Worm (Caenorhabditis elegans): Measurements from ENCODE around the gene grd-7.

grd-7 gene

DNA sequence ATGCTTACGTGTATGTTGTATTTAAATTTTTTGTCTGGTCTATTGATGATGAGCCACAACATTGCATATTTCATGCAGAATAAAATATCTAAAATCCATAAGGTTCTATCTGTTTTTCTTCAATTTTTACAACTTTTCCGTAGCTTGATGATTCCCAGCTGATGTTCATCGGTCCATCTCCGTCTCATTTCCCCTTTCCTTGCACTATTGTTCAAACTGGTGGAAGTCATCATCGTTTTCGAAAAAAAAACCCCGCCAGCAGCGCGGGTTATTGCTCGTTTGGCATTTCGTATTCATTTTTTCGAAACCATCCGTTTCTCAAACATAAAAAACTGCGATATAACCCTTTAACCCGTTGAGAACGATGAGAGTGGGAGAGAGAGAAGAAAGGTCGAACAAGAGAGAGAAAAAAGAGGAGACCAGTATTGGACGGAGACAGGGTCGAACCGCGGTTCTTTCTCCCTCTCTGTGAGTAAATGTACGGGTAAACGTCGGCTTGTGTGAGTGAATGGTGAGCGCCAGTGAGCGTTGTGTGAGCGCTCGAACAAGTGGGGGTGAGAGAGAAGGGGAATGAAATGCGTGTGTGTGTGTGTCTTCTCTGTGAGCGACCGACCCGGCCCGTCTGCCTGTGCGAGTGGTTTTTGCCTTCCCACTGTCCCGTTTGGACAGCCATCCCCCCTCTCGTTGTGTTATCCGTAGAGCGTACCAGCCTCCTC, 4.5 kb downstream of the grd-7 start (continued):
- TF ChIP-seq Y55F3AM.14 (GFP tag; optimal IDR thresholded peaks at IDR 0.05) (peak; percentile 88), sem-4 (tag; optimal IDR thresholded peaks at IDR 0.05) (peak; percentile 72), snpc-4 (tag; optimal IDR thresholded peaks at IDR 0.05) (peak; percentile 75)

DNA sequence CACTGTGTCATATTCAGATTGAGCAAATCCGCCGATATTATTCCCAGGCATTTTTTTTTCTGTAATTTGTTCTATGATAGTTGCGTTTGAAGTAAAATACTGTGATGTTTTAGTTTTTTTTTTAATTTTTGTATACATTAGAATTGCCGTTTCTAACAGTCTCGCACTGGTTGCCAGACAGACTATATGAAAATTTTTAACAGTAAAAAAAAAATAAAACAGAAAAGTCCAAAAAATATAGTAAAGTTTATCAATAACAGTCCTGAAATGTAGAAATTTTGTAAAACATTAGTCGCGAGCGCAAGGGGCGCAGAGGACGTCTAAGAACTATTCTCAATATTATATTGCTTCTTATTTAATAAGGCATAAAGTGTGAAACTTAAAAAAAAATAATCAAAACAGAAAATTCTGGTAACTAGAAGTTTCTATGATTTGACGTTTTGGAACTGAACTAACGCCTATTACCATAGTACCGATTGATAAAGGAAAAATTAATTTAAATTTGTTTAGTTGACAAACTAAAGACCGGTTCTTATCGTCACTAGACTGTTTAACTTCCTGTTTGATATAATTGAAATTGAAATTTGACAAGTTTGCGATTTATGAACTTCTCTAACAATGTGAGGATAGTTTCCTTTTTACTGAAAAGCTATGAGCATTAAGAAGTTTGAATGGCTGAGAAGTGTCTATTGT, 8.8 kb downstream of the grd-7 start, which contains the start of gene lact-1:
Gene lact-1 (minus strand): TSS at position 51 of the 693 bp plus-strand sequence.
- no peak for TF ChIP-seq dmd-4 (tag; optimal IDR thresholded peaks at IDR 0.05)
- peak; percentile 0 for TF ChIP-seq fos-1 (tag; optimal IDR thresholded peaks at IDR 0.05)
- TF ChIP-seq sem-4 (tag; optimal IDR thresholded peaks at IDR 0.05), result no peak

DNA sequence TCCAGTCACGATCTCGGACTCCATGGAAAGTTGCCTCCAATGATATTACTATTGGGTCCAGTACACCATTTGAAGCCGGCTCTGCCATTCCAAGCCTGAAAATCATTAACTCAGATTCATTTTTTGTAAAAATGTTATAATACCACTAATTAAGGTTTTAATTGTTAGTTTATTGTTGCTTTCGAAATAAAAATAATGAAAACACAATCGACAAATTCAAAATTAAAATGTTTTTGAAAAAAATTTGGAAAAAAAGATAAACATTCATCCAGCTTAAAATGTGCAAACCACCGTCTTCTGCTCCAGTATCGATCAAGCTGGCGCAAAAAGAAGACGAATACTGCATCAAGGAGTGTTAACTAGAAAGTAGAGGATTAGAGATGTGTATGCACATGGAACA, 12.4 kb downstream of the grd-7 start, which contains the start of gene F46H5.5:
Gene F46H5.5 (minus strand): TSS at position 101 of the 400 bp plus-strand sequence.
- no peak for TF ChIP-seq lsy-2 (tag; optimal IDR thresholded peaks at IDR 0.05)
- no peak for TF ChIP-seq gmeb-1 (tag; optimal IDR thresholded peaks at IDR 0.05)
- TF ChIP-seq nhr-11 (tag; optimal IDR thresholded peaks at IDR 0.05), result no peak
- peak; percentile 64 for TF ChIP-seq unc-55 (GFP tag; optimal IDR thresholded peaks at IDR 0.05)
- no peak for TF ChIP-seq nhr-77 (tag; optimal IDR thresholded peaks at IDR 0.05)
- TF ChIP-seq nhr-25 (tag; optimal IDR thresholded peaks at IDR 0.05), result no peak
- TF ChIP-seq mab-5 (tag; optimal IDR thresholded peaks at IDR 0.05), result no peak
- TF ChIP-seq nhr-237 (tag; optimal IDR thresholded peaks at IDR 0.05), result no peak
- no peak for TF ChIP-seq F13H6.1 (tag; optimal IDR thresholded peaks at IDR 0.05)

DNA sequence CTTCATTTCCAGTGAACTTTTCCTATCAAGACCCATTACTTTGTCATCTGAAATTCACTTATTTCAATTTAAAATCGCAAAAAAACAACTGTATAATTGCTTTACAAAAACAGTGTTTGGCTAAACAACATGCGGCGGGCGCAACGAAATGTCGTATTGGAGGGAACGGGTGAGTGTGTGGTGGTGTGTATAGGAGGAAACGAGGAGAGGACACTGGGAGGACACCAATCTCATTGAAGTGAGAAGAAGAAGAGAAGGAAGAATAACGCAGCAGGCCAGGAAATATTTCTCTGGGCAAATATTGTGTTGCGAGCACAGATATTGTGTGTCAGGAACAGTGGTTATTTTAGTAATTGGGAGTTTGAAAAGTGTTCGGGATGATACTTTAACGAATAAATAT, 14.7 kb downstream of the grd-7 start, which contains the start of gene F46H5.4:
Gene F46H5.4 (minus strand): TSS at position 53 of the 400 bp plus-strand sequence.
- no peak for TF ChIP-seq ceh-16 (tag; optimal IDR thresholded peaks at IDR 0.05)
- TF ChIP-seq egl-27 (tag; optimal IDR thresholded peaks at IDR 0.05), result no peak
- no peak for TF ChIP-seq peb-1 (tag; optimal IDR thresholded peaks at IDR 0.05)
- no peak for TF ChIP-seq unc-39 (tag; optimal IDR thresholded peaks at IDR 0.05)
- TF ChIP-seq F13H6.1 (tag; optimal IDR thresholded peaks at IDR 0.05), result no peak
- no peak for TF ChIP-seq nhr-12 (tag; optimal IDR thresholded peaks at IDR 0.05)
- no peak for TF ChIP-seq nhr-6 (tag; optimal IDR thresholded peaks at IDR 0.05)
- no peak for TF ChIP-seq blmp-1 (tag; optimal IDR thresholded peaks at IDR 0.05; ENCODE audit: insufficient read depth)
- no peak for TF ChIP-seq ceh-82 (tag; optimal IDR thresholded peaks at IDR 0.05)
- TF ChIP-seq unc-55 (GFP tag; optimal IDR thresholded peaks at IDR 0.05), result peak; percentile 32
- TF ChIP-seq elt-3 (tag; optimal IDR thresholded peaks at IDR 0.05), result no peak
- TF ChIP-seq nhr-129 (tag; optimal IDR thresholded peaks at IDR 0.05), result peak; percentile 47
- no peak for TF ChIP-seq unc-62 (GFP tag; optimal IDR thresholded peaks at IDR 0.05)

DNA sequence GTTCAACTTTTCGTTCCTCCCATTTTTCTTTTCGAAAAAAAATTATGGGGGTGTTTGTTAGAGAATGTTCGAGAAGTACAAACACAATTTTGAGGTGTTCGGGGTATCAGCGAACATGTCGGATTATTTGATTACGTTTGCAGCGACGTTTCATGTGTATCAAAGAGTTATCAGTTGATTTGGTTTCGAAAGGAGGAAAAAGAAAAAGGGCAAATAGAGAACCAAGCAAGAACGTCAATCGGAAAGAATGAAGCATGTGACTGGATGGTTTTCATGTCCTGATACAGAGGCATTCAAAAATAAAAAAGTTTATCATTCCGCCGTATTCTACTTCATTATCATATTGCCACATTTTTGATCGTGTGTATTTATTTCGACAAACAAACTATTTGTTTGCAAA, 24.5 kb downstream of the grd-7 start:
- no peak for TF ChIP-seq lsy-2 (tag; optimal IDR thresholded peaks at IDR 0.05)
- TF ChIP-seq aly-2 (tag; optimal IDR thresholded peaks at IDR 0.05), result no peak
- TF ChIP-seq elt-3 (tag; optimal IDR thresholded peaks at IDR 0.05), result no peak
- TF ChIP-seq zag-1 (tag; optimal IDR thresholded peaks at IDR 0.05), result no peak
- TF ChIP-seq unc-39 (tag; optimal IDR thresholded peaks at IDR 0.05), result no peak
- no peak for TF ChIP-seq mab-5 (tag; optimal IDR thresholded peaks at IDR 0.05)
- TF ChIP-seq nhr-10 (tag; optimal IDR thresholded peaks at IDR 0.05), result no peak
- TF ChIP-seq lin-13 (GFP tag; optimal IDR thresholded peaks at IDR 0.05), result no peak
- peak; percentile 60 for TF ChIP-seq F13H6.1 (tag; optimal IDR thresholded peaks at IDR 0.05)
- no peak for TF ChIP-seq nhr-23 (tag; optimal IDR thresholded peaks at IDR 0.05)
- TF ChIP-seq nhr-12 (tag; optimal IDR thresholded peaks at IDR 0.05), result no peak
- no peak for TF ChIP-seq sem-4 (tag; optimal IDR thresholded peaks at IDR 0.05)
- no peak for TF ChIP-seq unc-62 (GFP tag; optimal IDR thresholded peaks at IDR 0.05)
- TF ChIP-seq egl-27 (tag; optimal IDR thresholded peaks at IDR 0.05), result no peak
- TF ChIP-seq ztf-4 (tag; optimal IDR thresholded peaks at IDR 0.05), result no peak
- TF ChIP-seq nhr-237 (tag; optimal IDR thresholded peaks at IDR 0.05), result no peak
- no peak for TF ChIP-seq peb-1 (tag; optimal IDR thresholded peaks at IDR 0.05)
- no peak for TF ChIP-seq skn-1 (tag; optimal IDR thresholded peaks at IDR 0.05)
- TF ChIP-seq Y55F3AM.14 (GFP tag; optimal IDR thresholded peaks at IDR 0.05), result no peak
- no peak for TF ChIP-seq mbf-1 (tag; optimal IDR thresholded peaks at IDR 0.05)
- no peak for TF ChIP-seq dmd-4 (tag; optimal IDR thresholded peaks at IDR 0.05)
- no peak for TF ChIP-seq lin-39 (tag; optimal IDR thresholded peaks at IDR 0.05)
- TF ChIP-seq C34F6.9 (tag; optimal IDR thresholded peaks at IDR 0.05), result no peak
- peak; percentile 66 for TF ChIP-seq sma-9 (GFP tag; optimal IDR thresholded peaks at IDR 0.05)
- no peak for TF ChIP-seq sma-9 (tag; optimal IDR thresholded peaks at IDR 0.05)
- TF ChIP-seq ceh-82 (tag; optimal IDR thresholded peaks at IDR 0.05), result no peak
- TF ChIP-seq crh-2 (tag; optimal IDR thresholded peaks at IDR 0.05), result peak; percentile 71
- TF ChIP-seq elt-1 (tag; optimal IDR thresholded peaks at IDR 0.05), result no peak
- TF ChIP-seq fos-1 (tag; optimal IDR thresholded peaks at IDR 0.05), result peak; percentile 61
- no peak for TF ChIP-seq ztf-11 (tag; optimal IDR thresholded peaks at IDR 0.05)
- TF ChIP-seq ztf-1 (GFP tag; conservative IDR thresholded peaks at IDR 0.05), result no peak
- no peak for TF ChIP-seq R02D3.7 (tag; optimal IDR thresholded peaks at IDR 0.05)
- TF ChIP-seq lin-11 (tag; optimal IDR thresholded peaks at IDR 0.05), result no peak
